Fruit fly (Drosophila melanogaster): ENCODE measurements around the gene SrpRalpha.
"Not testable (repeated sequence)": the region's sequence is repeated elsewhere in the genome, so short reads cannot be mapped to it uniquely, and the experiment has no call there.

DNA sequence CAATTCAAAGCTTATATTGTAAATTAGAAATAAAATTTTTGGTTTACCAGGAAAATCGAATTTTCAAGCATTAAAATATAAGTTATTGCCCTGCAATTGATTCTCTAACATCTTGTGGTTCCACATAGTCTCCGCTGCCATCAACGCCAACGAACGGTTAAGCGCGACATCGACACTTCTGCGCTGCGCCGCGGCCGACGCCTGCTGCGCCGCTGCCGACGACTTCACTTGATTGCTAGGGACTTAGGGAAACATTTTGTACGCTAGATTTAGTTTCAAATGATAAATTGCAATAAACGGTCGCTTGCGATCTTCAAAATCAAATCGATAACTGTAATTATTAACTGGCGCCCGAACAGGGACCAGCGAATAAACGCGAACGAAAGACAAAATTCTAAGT is 32.9 kb downstream of the SrpRalpha start, which contains the start of gene CG42249:
- TF ChIP-seq EcR (GFP tag; optimal IDR thresholded peaks at IDR 0.05); CG8478 (optimal IDR thresholded peaks at IDR 0.05): not testable (repeated sequence)
